Worm (Caenorhabditis elegans) whole organism, L2 larva: ENCODE results near the gene T26C5.5.

ENCODE experiments used
- ZK546.5 ChIP-seq: sonication (generic microtip); optimal IDR thresholded peaks from 2 replicates; lab custom pipeline; 2017; ENCODE audit warnings: missing biosample characterization, missing genetic modification characterization
- aly-2 ChIP-seq: fragments of 150-350 bp; optimal IDR thresholded peaks from 2 replicates; lab custom pipeline; 2014; ENCODE audit warnings: missing biosample characterization, missing genetic modification characterization
- ceh-82 ChIP-seq: fragments of 150-350 bp; optimal IDR thresholded peaks from 2 replicates; lab custom pipeline; 2014; ENCODE audit warnings: missing biosample characterization, missing genetic modification characterization
- egl-27 ChIP-seq: sonication (generic microtip); optimal IDR thresholded peaks from 3 replicates; lab custom pipeline; 2017; ENCODE audit warnings: missing biosample characterization, missing genetic modification reagents, missing genetic modification characterization
- elt-1 ChIP-seq: fragments of 150-350 bp; optimal IDR thresholded peaks from 2 replicates; lab custom pipeline; 2014; ENCODE audit warnings: missing biosample characterization, missing genetic modification characterization
- nhr-12 ChIP-seq: fragments of 150-350 bp; optimal IDR thresholded peaks from 2 replicates; lab custom pipeline; 2014; ENCODE audit warnings: missing biosample characterization, missing genetic modification characterization
- nhr-23 ChIP-seq: fragments of 150-350 bp; optimal IDR thresholded peaks from 2 replicates; lab custom pipeline; 2014; ENCODE audit warnings: missing biosample characterization, missing genetic modification reagents, missing genetic modification characterization
- nhr-77 ChIP-seq: fragments of 150-350 bp; optimal IDR thresholded peaks from 2 replicates; lab custom pipeline; 2014; ENCODE audit warnings: missing biosample characterization, missing genetic modification characterization
- sma-3 ChIP-seq: sonication (generic microtip); optimal IDR thresholded peaks from 2 replicates; lab custom pipeline; 2016; ENCODE audit warnings: missing genetic modification reagents, missing genetic modification characterization, missing compliant biosample characterization
- ztf-11 ChIP-seq: sonication (generic microtip); optimal IDR thresholded peaks from 2 replicates; lab custom pipeline; 2017; ENCODE audit warnings: missing biosample characterization, missing genetic modification characterization

DNA sequence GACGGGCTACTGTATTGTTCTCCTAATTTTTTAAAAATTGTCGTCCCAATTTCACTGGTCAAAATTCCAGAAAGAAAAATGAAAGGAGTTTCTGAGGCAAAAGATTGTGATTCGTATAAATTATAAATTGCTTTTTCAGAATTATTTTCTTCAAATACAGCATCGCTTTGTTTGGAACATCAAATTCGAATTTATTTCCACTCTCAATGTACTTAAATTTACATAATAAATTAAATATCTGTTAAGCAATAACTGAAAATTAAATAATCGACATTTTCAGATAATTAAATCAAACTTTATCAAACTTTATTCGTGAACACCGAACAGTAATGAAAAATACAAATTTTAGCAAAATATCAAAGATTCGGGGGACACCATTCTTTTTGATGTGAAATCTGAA is 28.2 kb upstream of the T26C5.5 start:
- no peak for TF ChIP-seq ceh-82 (tag; lab: Kevin White, UChicago)
- TF ChIP-seq nhr-77 (tag; lab: Kevin White, UChicago): no peak
- TF ChIP-seq ZK546.5: no peak
- no peak for TF ChIP-seq elt-1 (tag; lab: Kevin White, UChicago)
- no peak for TF ChIP-seq ztf-11 (tag; lab: Kevin White, UChicago)
- no peak for TF ChIP-seq nhr-23
- no peak for TF ChIP-seq sma-3 (GFP tag; lab: Kevin White, UChicago)
- TF ChIP-seq nhr-12: no peak
- no peak for TF ChIP-seq egl-27
- no peak for TF ChIP-seq aly-2 (tag; lab: Kevin White, UChicago)
